Worm (Caenorhabditis elegans) whole organism, mixed stage, embryonic: Measurements from ENCODE around the gene nep-20.

Experiments
- M03D4.4 ChIP-seq: sonication (generic microtip); optimal IDR thresholded peaks from 2 replicates; lab custom pipeline; 2017; ENCODE audit warnings: mild to moderate bottlenecking, missing genetic modification characterization, missing compliant biosample characterization
- bed-3 ChIP-seq: fragments of 200-800 bp; sonication (Bioruptor generic); optimal IDR thresholded peaks from 3 replicates; lab custom pipeline; 2018; ENCODE audit warnings: mild to moderate bottlenecking, missing genetic modification characterization, moderate library complexity, missing compliant biosample characterization
- blmp-1 ChIP-seq: fragments of 150-350 bp; optimal IDR thresholded peaks from 2 replicates; lab custom pipeline; 2014; ENCODE audit warnings: missing biosample characterization, missing genetic modification characterization
- ceh-39 ChIP-seq: fragments of 150-350 bp; optimal IDR thresholded peaks from 2 replicates; lab custom pipeline; 2014; ENCODE audit warnings: missing biosample characterization, missing genetic modification characterization
- ceh-43 ChIP-seq: fragments of 200-800 bp; sonication (Bioruptor generic); optimal IDR thresholded peaks from 2 replicates; lab custom pipeline; 2018; ENCODE audit warnings: mild to moderate bottlenecking, missing genetic modification characterization, moderate library complexity, missing compliant biosample characterization
- ceh-83 ChIP-seq: fragments of 200-800 bp; sonication (Bioruptor generic); optimal IDR thresholded peaks from 2 replicates; lab custom pipeline; 2018; ENCODE audit warnings: mild to moderate bottlenecking, missing genetic modification characterization, missing compliant biosample characterization
- ces-1 ChIP-seq: fragments of 150-350 bp; optimal IDR thresholded peaks from 2 replicates; lab custom pipeline; 2014; ENCODE audit warnings: missing biosample characterization, missing genetic modification reagents, missing genetic modification characterization
- cnd-1 ChIP-seq: fragments of 200-800 bp; sonication (Bioruptor generic); optimal IDR thresholded peaks from 2 replicates; lab custom pipeline; 2018; ENCODE audit warnings: mild to moderate bottlenecking, missing genetic modification characterization, missing compliant biosample characterization
- drap-1 ChIP-seq: fragments of 200-800 bp; sonication (Bioruptor generic); optimal IDR thresholded peaks from 3 replicates; lab custom pipeline; 2018; ENCODE audit warnings: mild to moderate bottlenecking, missing genetic modification characterization, missing compliant biosample characterization
- elt-1 ChIP-seq: sonication (generic microtip); optimal IDR thresholded peaks from 2 replicates; lab custom pipeline; 2017; ENCODE audit warnings: missing genetic modification characterization, mild to moderate bottlenecking, missing compliant biosample characterization, antibody characterized with exemption, moderate library complexity, borderline replicate concordance; ENCODE audit not compliant: insufficient read depth
- elt-3 ChIP-seq: fragments of 150-350 bp; optimal IDR thresholded peaks from 2 replicates; lab custom pipeline; 2014; ENCODE audit warnings: missing biosample characterization, missing genetic modification characterization
- ham-2 ChIP-seq: fragments of 200-800 bp; sonication (Bioruptor generic); optimal IDR thresholded peaks from 2 replicates; lab custom pipeline; 2018; ENCODE audit warnings: mild to moderate bottlenecking, missing genetic modification characterization, missing compliant biosample characterization
- hlh-1 ChIP-seq: fragments of 150-350 bp; optimal IDR thresholded peaks from 2 replicates; lab custom pipeline; 2014; ENCODE audit warnings: missing biosample characterization, missing genetic modification reagents, missing genetic modification characterization
- lin-13 ChIP-seq: fragments of 150-350 bp; optimal IDR thresholded peaks from 2 replicates; lab custom pipeline; 2014; ENCODE audit warnings: missing biosample characterization, missing genetic modification characterization
- lin-32 ChIP-seq: fragments of 200-800 bp; sonication (Bioruptor generic); optimal IDR thresholded peaks from 2 replicates; lab custom pipeline; 2018; ENCODE audit warnings: mild to moderate bottlenecking, missing genetic modification characterization, missing compliant biosample characterization
- lsy-2 ChIP-seq: fragments of 150-350 bp; optimal IDR thresholded peaks from 2 replicates; lab custom pipeline; 2014; ENCODE audit warnings: missing biosample characterization, missing genetic modification characterization
- mab-5 ChIP-seq: fragments of 150-350 bp; optimal IDR thresholded peaks from 2 replicates; lab custom pipeline; 2014; ENCODE audit warnings: missing biosample characterization, missing genetic modification characterization
- mep-1 ChIP-seq: fragments of 150-350 bp; optimal IDR thresholded peaks from 2 replicates; lab custom pipeline; 2017; ENCODE audit warnings: missing biosample characterization, missing genetic modification reagents, missing genetic modification characterization, inconsistent platforms
- mls-2 ChIP-seq: sonication (generic microtip); optimal IDR thresholded peaks from 2 replicates; lab custom pipeline; 2016; ENCODE audit warnings: mild to moderate bottlenecking, missing genetic modification characterization, moderate library complexity, missing compliant biosample characterization
- nhr-12 ChIP-seq: fragments of 150-350 bp; optimal IDR thresholded peaks from 2 replicates; lab custom pipeline; 2014; ENCODE audit warnings: missing biosample characterization, missing genetic modification characterization
- nhr-2 ChIP-seq: fragments of 150-350 bp; optimal IDR thresholded peaks from 2 replicates; lab custom pipeline; 2014; ENCODE audit warnings: missing biosample characterization, missing genetic modification characterization
- nhr-237 ChIP-seq: fragments of 150-350 bp; optimal IDR thresholded peaks from 2 replicates; lab custom pipeline; 2014; ENCODE audit warnings: missing biosample characterization, missing genetic modification characterization
- nhr-28 ChIP-seq: fragments of 150-350 bp; optimal IDR thresholded peaks from 2 replicates; lab custom pipeline; 2014; ENCODE audit warnings: missing biosample characterization, missing genetic modification characterization
- nhr-76 ChIP-seq: sonication (generic microtip); optimal IDR thresholded peaks from 2 replicates; lab custom pipeline; 2017; ENCODE audit warnings: missing biosample characterization, missing genetic modification characterization
- pha-4 ChIP-seq: fragments of 150-350 bp; optimal IDR thresholded peaks from 2 replicates; lab custom pipeline; 2018; ENCODE audit warnings: missing biosample characterization, missing genetic modification reagents, missing genetic modification characterization
- sem-2 ChIP-seq: fragments of 200-800 bp; sonication (Bioruptor generic); optimal IDR thresholded peaks from 2 replicates; lab custom pipeline; 2018; ENCODE audit warnings: mild to moderate bottlenecking, missing genetic modification characterization, missing compliant biosample characterization
- snpc-4 ChIP-seq: fragments of 150-350 bp; optimal IDR thresholded peaks from 2 replicates; lab custom pipeline; 2014; ENCODE audit warnings: missing biosample characterization, missing genetic modification characterization
- tbx-8 ChIP-seq: fragments of 200-800 bp; sonication (Bioruptor generic); optimal IDR thresholded peaks from 2 replicates; lab custom pipeline; 2018; ENCODE audit warnings: mild to moderate bottlenecking, missing genetic modification characterization, moderate library complexity, missing compliant biosample characterization
- unc-120 ChIP-seq: sonication (generic microtip); optimal IDR thresholded peaks from 2 replicates; lab custom pipeline; 2017; ENCODE audit warnings: missing genetic modification characterization, missing compliant biosample characterization; ENCODE audit not compliant: poor library complexity, severe bottlenecking
- unc-39 ChIP-seq: fragments of 150-350 bp; optimal IDR thresholded peaks from 2 replicates; lab custom pipeline; 2014; ENCODE audit warnings: missing biosample characterization, missing genetic modification characterization
- unc-62 ChIP-seq: fragments of 150-350 bp; optimal IDR thresholded peaks from 2 replicates; lab custom pipeline; 2014; ENCODE audit warnings: missing biosample characterization, missing genetic modification reagents, missing genetic modification characterization
- zip-8 ChIP-seq: fragments of 150-350 bp; optimal IDR thresholded peaks from 2 replicates; lab custom pipeline; 2014; ENCODE audit warnings: missing biosample characterization, missing genetic modification characterization
- ztf-11 ChIP-seq: fragments of 150-350 bp; optimal IDR thresholded peaks from 2 replicates; lab custom pipeline; 2014; ENCODE audit warnings: missing biosample characterization, missing genetic modification characterization

nep-20 gene

ce11 chrII:3385736-3386135, 9.6 kb downstream of the nep-20 start, which contains the start of gene T06D4.2:
T06D4.2 (minus strand) TSS chrII:3385905.
- TF ChIP-seq hlh-1 = no peak
- no peak for TF ChIP-seq ces-1 (GFP tag; lab: Kevin White, UChicago)
- TF ChIP-seq nhr-237 = no peak
- no peak for TF ChIP-seq bed-3 (GFP tag; lab: Kevin White, UChicago)

- TF ChIP-seq ham-2 (no peak), mab-5 (tag; lab: Kevin White, UChicago) (no peak), pha-4 (tag; lab: Kevin White, UChicago) (no peak), drap-1 (GFP tag; lab: Kevin White, UChicago) (no peak), ceh-43 (no peak), unc-120 (tag; lab: Kevin White, UChicago) (no peak), nhr-2 (tag; lab: Kevin White, UChicago) (no peak), ceh-39 (tag; lab: Kevin White, UChicago) (no peak), unc-39 (tag; lab: Kevin White, UChicago) (no peak), mls-2 (tag; lab: Kevin White, UChicago) (no peak), lin-32 (no peak)
Measured at ce11 chrII:3383116-3383515, 12.3 kb downstream of the nep-20 start.

DNA sequence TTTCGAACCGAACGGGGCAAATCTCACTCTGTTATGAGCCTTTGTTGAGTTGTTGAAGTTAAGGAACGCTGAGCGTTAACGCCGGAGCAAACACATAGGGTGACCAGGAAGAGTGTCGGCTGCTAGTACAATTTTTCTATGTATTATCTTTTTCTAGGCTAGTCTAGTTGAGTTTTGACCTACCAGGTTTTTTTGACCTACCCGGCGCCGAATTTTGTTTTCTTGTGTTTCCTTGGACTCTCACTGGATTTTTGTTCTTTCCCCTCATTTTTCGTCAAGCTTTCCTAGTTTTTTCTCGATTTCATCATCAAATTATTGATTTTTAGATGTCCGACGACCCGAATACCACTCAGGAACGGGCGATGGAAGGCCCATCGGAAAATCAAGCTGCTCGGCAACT, 13.9 kb downstream of the nep-20 start, which contains the start of gene T06D4.1:
Gene T06D4.1, plus strand, starts transcription at position 321 of the 400 bp plus-strand sequence.
- TF ChIP-seq nhr-28 (tag; lab: Kevin White, UChicago) (no peak), snpc-4 (tag; lab: Kevin White, UChicago) (no peak)

DNA sequence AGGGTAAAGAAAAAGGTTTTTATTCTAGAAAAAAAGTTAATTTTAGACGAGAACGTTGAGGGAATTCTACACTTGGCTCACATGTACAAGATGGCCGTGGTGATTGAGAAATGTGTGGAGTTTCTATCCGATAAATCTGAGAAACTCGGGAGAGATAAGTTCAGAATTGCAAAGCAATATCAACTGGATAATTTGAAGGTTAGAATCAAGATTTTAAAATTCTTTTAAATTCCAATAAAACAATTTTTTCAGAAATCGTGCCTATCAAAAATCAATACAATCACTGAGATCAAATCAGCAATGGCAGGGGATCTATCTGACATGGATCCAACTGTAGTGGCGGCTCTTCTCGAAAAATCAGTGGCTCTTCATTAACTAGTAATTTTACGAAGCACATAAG, 17.1 kb downstream of the nep-20 start, which contains the start of gene Y49F6C.2:
Gene Y49F6C.2, plus strand, starts transcription at position 301 of the 400 bp plus-strand sequence.
- TF ChIP-seq lin-32 = no peak
- no peak for TF ChIP-seq mep-1 (tag; lab: Kevin White, UChicago)
- no peak for TF ChIP-seq ztf-11 (tag; lab: Kevin White, UChicago)
- no peak for TF ChIP-seq lsy-2 (tag; lab: Kevin White, UChicago)
- no peak for TF ChIP-seq elt-3 (tag; lab: Kevin White, UChicago)
- TF ChIP-seq M03D4.4 (tag; lab: Kevin White, UChicago) = no peak
- no peak for TF ChIP-seq drap-1 (GFP tag; lab: Kevin White, UChicago)
- TF ChIP-seq sem-2 (GFP tag; lab: Kevin White, UChicago) = no peak
- no peak for TF ChIP-seq mab-5 (tag; lab: Kevin White, UChicago)
- TF ChIP-seq ceh-43 = no peak
- no peak for TF ChIP-seq ces-1 (GFP tag; lab: Kevin White, UChicago)
- no peak for TF ChIP-seq nhr-76 (tag; lab: Kevin White, UChicago)
- no peak for TF ChIP-seq hlh-1
- TF ChIP-seq mls-2 (tag; lab: Kevin White, UChicago) = no peak
- TF ChIP-seq ceh-39 (tag; lab: Kevin White, UChicago) = no peak
- no peak for TF ChIP-seq snpc-4 (tag; lab: Kevin White, UChicago)
- no peak for TF ChIP-seq cnd-1 (tag; lab: Kevin White, UChicago)
- TF ChIP-seq nhr-2 (tag; lab: Kevin White, UChicago) = no peak
- no peak for TF ChIP-seq blmp-1 (tag; lab: Kevin White, UChicago)
- TF ChIP-seq lin-13 (tag; lab: Kevin White, UChicago) = no peak

- TF ChIP-seq hlh-1 (no peak), nhr-2 (tag; lab: Kevin White, UChicago) (peak; percentile 8)
Measured at ce11 chrII:3376789-3377188, 18.6 kb downstream of the nep-20 start, which contains the start of gene bath-9. bath-9 (plus strand) TSS chrII:3377089.

- TF ChIP-seq blmp-1 (tag; lab: Kevin White, UChicago) (no peak), lsy-2 (tag; lab: Kevin White, UChicago) (no peak), elt-3 (tag; lab: Kevin White, UChicago) (no peak), ztf-11 (tag; lab: Kevin White, UChicago) (no peak), elt-1 (tag; lab: Kevin White, UChicago) (no peak), mep-1 (tag; lab: Kevin White, UChicago) (no peak), tbx-8 (GFP tag; lab: Kevin White, UChicago) (no peak), ceh-83 (GFP tag; lab: Kevin White, UChicago) (no peak), nhr-12 (tag; lab: Kevin White, UChicago) (no peak), unc-62 (no peak), zip-8 (tag; lab: Kevin White, UChicago) (no peak), mab-5 (tag; lab: Kevin White, UChicago) (no peak), M03D4.4 (tag; lab: Kevin White, UChicago) (no peak)
Measured at ce11 chrII:3375302-3375701, 20.1 kb downstream of the nep-20 start.
